Worm (Caenorhabditis elegans) whole organism, mixed stage, embryonic: ENCODE measurements around the gene unc-71.
A peak's percentile ranks its signal among the peaks of the same experiment; 100 is the strongest.

Source experiments
- ces-1 ChIP-seq: fragments of 150-350 bp; optimal IDR thresholded peaks from 2 replicates; lab custom pipeline; 2014; ENCODE audit warnings: missing biosample characterization, missing genetic modification reagents, missing genetic modification characterization
- ham-2 ChIP-seq: fragments of 200-800 bp; sonication (Bioruptor generic); optimal IDR thresholded peaks from 2 replicates; lab custom pipeline; 2018; ENCODE audit warnings: mild to moderate bottlenecking, missing genetic modification characterization, missing compliant biosample characterization
- mep-1 ChIP-seq: fragments of 150-350 bp; optimal IDR thresholded peaks from 2 replicates; lab custom pipeline; 2017; ENCODE audit warnings: missing biosample characterization, missing genetic modification reagents, missing genetic modification characterization, inconsistent platforms
- nhr-2 ChIP-seq: fragments of 150-350 bp; optimal IDR thresholded peaks from 2 replicates; lab custom pipeline; 2014; ENCODE audit warnings: missing biosample characterization, missing genetic modification characterization
- nhr-28 ChIP-seq: fragments of 150-350 bp; optimal IDR thresholded peaks from 2 replicates; lab custom pipeline; 2014; ENCODE audit warnings: missing biosample characterization, missing genetic modification characterization
- unc-62 ChIP-seq: fragments of 150-350 bp; optimal IDR thresholded peaks from 2 replicates; lab custom pipeline; 2014; ENCODE audit warnings: missing biosample characterization, missing genetic modification reagents, missing genetic modification characterization
- ztf-11 ChIP-seq: fragments of 150-350 bp; optimal IDR thresholded peaks from 2 replicates; lab custom pipeline; 2014; ENCODE audit warnings: missing biosample characterization, missing genetic modification characterization

- TF ChIP-seq ztf-11 (tag; lab: Kevin White, UChicago) (no peak), unc-62 (no peak), nhr-2 (tag; lab: Kevin White, UChicago) (no peak), ces-1 (GFP tag; lab: Kevin White, UChicago) (peak; percentile 81), ham-2 (GFP tag; lab: Kevin White, UChicago) (no peak), nhr-28 (no peak), mep-1 (tag; lab: Kevin White, UChicago) (no peak)
Measured at ce11 chrIII:12892767-12893166, 1.2 kb upstream of the unc-71 start.
